Fruit fly (Drosophila melanogaster): ENCODE results near the gene S1P.

DNA sequence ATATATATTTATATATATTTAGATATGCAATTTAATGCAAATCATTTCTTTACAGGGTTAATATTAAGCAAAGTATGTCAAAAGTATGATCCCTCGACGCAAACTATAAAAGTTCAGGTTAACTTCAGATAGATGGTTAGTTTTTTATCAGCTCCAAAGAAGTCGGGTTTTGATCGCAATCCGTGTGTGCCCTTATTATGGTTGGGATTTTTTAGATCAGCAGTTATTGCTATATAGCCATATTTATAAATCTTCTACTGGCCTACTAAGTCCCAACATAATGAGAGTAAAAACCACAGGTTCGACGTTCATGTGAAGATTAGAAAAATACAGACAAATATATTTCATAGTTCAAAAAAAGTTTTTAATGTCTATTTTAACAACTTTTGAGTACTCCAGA is 43.3 kb downstream of the S1P start, which contains the start of gene EMC10:
- TF ChIP-seq CG11617 (GFP tag; optimal IDR thresholded peaks at IDR 0.05), result no peak
- TF ChIP-seq CG7045 (GFP tag; optimal IDR thresholded peaks at IDR 0.05), result no peak

All from whole organism, adult.